Worm (Caenorhabditis elegans) whole organism, L3 larva: ENCODE measurements around the gene del-1.

ENCODE experiments used
- R02D3.7 ChIP-seq: fragments of 150-350 bp; optimal IDR thresholded peaks from 2 replicates; lab custom pipeline; 2014; ENCODE audit warnings: missing biosample characterization, missing genetic modification characterization
- ZK546.5 ChIP-seq: sonication (generic microtip); optimal IDR thresholded peaks from 2 replicates; lab custom pipeline; 2017; ENCODE audit warnings: missing biosample characterization, missing genetic modification characterization
- aly-2 ChIP-seq: fragments of 150-350 bp; optimal IDR thresholded peaks from 2 replicates; lab custom pipeline; 2014; ENCODE audit warnings: missing biosample characterization, missing genetic modification characterization
- ama-1 ChIP-seq: fragments of 150-350 bp; optimal IDR thresholded peaks from 2 replicates; lab custom pipeline; 2018
- ceh-16 ChIP-seq: sonication (generic microtip); optimal IDR thresholded peaks from 2 replicates; lab custom pipeline; 2017; ENCODE audit warnings: missing biosample characterization, missing genetic modification characterization
- ceh-28 ChIP-seq: fragments of 150-350 bp; optimal IDR thresholded peaks from 2 replicates; lab custom pipeline; 2014; ENCODE audit warnings: missing biosample characterization, missing genetic modification reagents, missing genetic modification characterization
- ceh-9 ChIP-seq: sonication (generic microtip); optimal IDR thresholded peaks from 2 replicates; lab custom pipeline; 2018; ENCODE audit warnings: missing biosample characterization, missing genetic modification characterization
- daf-12 ChIP-seq: fragments of 150-350 bp; optimal IDR thresholded peaks from 2 replicates; lab custom pipeline; 2014; ENCODE audit warnings: missing biosample characterization, missing genetic modification reagents, missing genetic modification characterization
- egl-27 ChIP-seq: sonication (generic microtip); optimal IDR thresholded peaks from 4 replicates; lab custom pipeline; 2017; ENCODE audit warnings: missing biosample characterization, missing genetic modification reagents, missing genetic modification characterization
- elt-1 ChIP-seq: fragments of 150-350 bp; optimal IDR thresholded peaks from 2 replicates; lab custom pipeline; 2014; ENCODE audit warnings: missing biosample characterization, missing genetic modification characterization
- elt-2 ChIP-seq: sonication (generic microtip); optimal IDR thresholded peaks from 2 replicates; lab custom pipeline; 2016; ENCODE audit warnings: missing genetic modification reagents, mild to moderate bottlenecking, missing genetic modification characterization, missing compliant biosample characterization
- elt-3 ChIP-seq, 3 experiments: fragments of 150-350 bp in 1 of 3; sonication (generic microtip) in 2 of 3; optimal IDR thresholded peaks; 2 replicates in 2 of 3; 4 replicates in 1 of 3; lab custom pipeline; 2014 to 2017; ENCODE audit warnings: missing biosample characterization in 3 of 3, missing genetic modification characterization in 3 of 3
- eor-1 ChIP-seq, 2 experiments: fragments of 150-350 bp; optimal IDR thresholded peaks; 2 replicates each; lab custom pipeline; 2014 to 2018; ENCODE audit warnings: missing biosample characterization in 2 of 2, missing genetic modification characterization in 2 of 2
- fkh-10 ChIP-seq: sonication (generic microtip); optimal IDR thresholded peaks from 2 replicates; lab custom pipeline; 2017; ENCODE audit warnings: missing biosample characterization, missing genetic modification reagents, missing genetic modification characterization
- fkh-2 ChIP-seq: fragments of 150-350 bp; optimal IDR thresholded peaks from 2 replicates; lab custom pipeline; 2014; ENCODE audit warnings: missing biosample characterization, missing genetic modification reagents, missing genetic modification characterization
- hmg-11 ChIP-seq: sonication (generic microtip); optimal IDR thresholded peaks from 2 replicates; lab custom pipeline; 2016; ENCODE audit warnings: missing genetic modification characterization, missing compliant biosample characterization
- jun-1 ChIP-seq: fragments of 150-350 bp; optimal IDR thresholded peaks from 2 replicates; lab custom pipeline; 2014; ENCODE audit warnings: missing biosample characterization, missing genetic modification reagents, missing genetic modification characterization
- lin-15B ChIP-seq: fragments of 150-350 bp; optimal IDR thresholded peaks from 2 replicates; lab custom pipeline; 2014; ENCODE audit warnings: missing biosample characterization, missing genetic modification characterization
- lin-39 ChIP-seq: fragments of 150-350 bp; optimal IDR thresholded peaks from 2 replicates; lab custom pipeline; 2018; ENCODE audit warnings: missing biosample characterization, missing genetic modification reagents, missing genetic modification characterization
- mml-1 ChIP-seq: fragments of 150-350 bp; sonication (generic microtip); optimal IDR thresholded peaks from 3 replicates; lab custom pipeline; 2014; ENCODE audit warnings: missing biosample characterization, missing genetic modification characterization
- nhr-12 ChIP-seq: fragments of 150-350 bp; optimal IDR thresholded peaks from 2 replicates; lab custom pipeline; 2014; ENCODE audit warnings: missing biosample characterization, missing genetic modification characterization
- nhr-23 ChIP-seq: fragments of 150-350 bp; optimal IDR thresholded peaks from 2 replicates; lab custom pipeline; 2014; ENCODE audit warnings: missing biosample characterization, missing genetic modification reagents, missing genetic modification characterization
- nhr-237 ChIP-seq: fragments of 150-350 bp; optimal IDR thresholded peaks from 2 replicates; lab custom pipeline; 2014; ENCODE audit warnings: missing biosample characterization, missing genetic modification characterization
- nhr-25 ChIP-seq: sonication (generic microtip); optimal IDR thresholded peaks from 2 replicates; lab custom pipeline; 2017; ENCODE audit warnings: missing biosample characterization, missing genetic modification characterization
- nhr-28 ChIP-seq: fragments of 150-350 bp; optimal IDR thresholded peaks from 2 replicates; lab custom pipeline; 2014; ENCODE audit warnings: missing biosample characterization, missing genetic modification characterization
- nhr-43 ChIP-seq: sonication (generic microtip); optimal IDR thresholded peaks from 2 replicates; lab custom pipeline; 2016; ENCODE audit warnings: mild to moderate bottlenecking, missing genetic modification characterization, missing compliant biosample characterization; ENCODE audit not compliant: poor library complexity, severe bottlenecking
- nhr-76 ChIP-seq: fragments of 150-350 bp; sonication (generic microtip); optimal IDR thresholded peaks from 5 replicates; lab custom pipeline; 2014; ENCODE audit warnings: missing biosample characterization, missing genetic modification characterization
- nhr-77 ChIP-seq: fragments of 150-350 bp; optimal IDR thresholded peaks from 2 replicates; lab custom pipeline; 2014; ENCODE audit warnings: missing biosample characterization, missing genetic modification characterization
- pha-4 ChIP-seq: fragments of 150-350 bp; optimal IDR thresholded peaks from 2 replicates; lab custom pipeline; 2014; ENCODE audit warnings: missing biosample characterization, missing genetic modification reagents, missing genetic modification characterization
- sea-2 ChIP-seq: fragments of 150-350 bp; sonication (generic microtip); optimal IDR thresholded peaks from 4 replicates; lab custom pipeline; 2014; ENCODE audit warnings: missing biosample characterization, missing genetic modification reagents, missing genetic modification characterization
- skn-1 ChIP-seq: fragments of 150-350 bp; optimal IDR thresholded peaks from 2 replicates; lab custom pipeline; 2014; ENCODE audit warnings: missing biosample characterization, missing genetic modification characterization
- snpc-4 ChIP-seq: fragments of 150-350 bp; optimal IDR thresholded peaks from 2 replicates; lab custom pipeline; 2014; ENCODE audit warnings: missing biosample characterization, missing genetic modification characterization
- tbx-2 ChIP-seq: sonication (generic microtip); optimal IDR thresholded peaks from 2 replicates; lab custom pipeline; 2016; ENCODE audit warnings: mild to moderate bottlenecking, missing genetic modification characterization, missing compliant biosample characterization
- unc-62 ChIP-seq: fragments of 150-350 bp; sonication (generic microtip); optimal IDR thresholded peaks from 4 replicates; lab custom pipeline; 2014; ENCODE audit warnings: missing biosample characterization, missing genetic modification reagents, missing genetic modification characterization
- zag-1 ChIP-seq: fragments of 150-350 bp; optimal IDR thresholded peaks from 2 replicates; lab custom pipeline; 2014; ENCODE audit warnings: missing biosample characterization, missing genetic modification characterization
- ztf-11 ChIP-seq: fragments of 150-350 bp; optimal IDR thresholded peaks from 2 replicates; lab custom pipeline; 2014; ENCODE audit warnings: missing biosample characterization, missing genetic modification characterization

The del-1 gene

DNA sequence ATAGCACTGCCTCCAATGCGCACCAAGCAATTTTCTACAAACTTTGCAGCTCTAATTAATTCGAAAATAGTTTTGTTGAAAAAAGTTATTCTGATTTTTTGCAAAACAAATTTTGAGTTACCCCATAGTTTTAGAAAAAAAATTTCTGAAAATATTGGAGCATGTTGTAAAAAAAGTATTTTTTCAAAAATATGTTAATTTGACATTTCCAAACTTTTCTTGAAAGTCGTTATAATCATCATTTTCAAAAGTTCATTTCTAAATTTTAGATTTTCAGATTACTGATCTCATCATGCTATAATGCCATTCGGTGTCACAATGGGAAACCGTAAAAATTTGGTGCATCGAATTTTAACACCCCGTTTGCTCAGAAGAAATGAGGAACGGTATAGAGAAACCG, at the start of gene del-1:
del-1 (plus strand) TSS at position 301 of the 400 bp plus-strand sequence.
- TF ChIP-seq fkh-2 (tag; lab: Kevin White, UChicago) (no peak), snpc-4 (tag; lab: Kevin White, UChicago) (no peak), tbx-2 (tag; lab: Kevin White, UChicago) (no peak), jun-1 (tag; lab: Kevin White, UChicago) (no peak), nhr-12 (no peak), mml-1 (tag; lab: Kevin White, UChicago) (no peak), ama-1 (lab: Kevin White, UChicago) (no peak), ceh-28 (tag; lab: Kevin White, UChicago) (no peak), nhr-43 (tag; lab: Kevin White, UChicago) (no peak), unc-62 (GFP tag; lab: Kevin White, UChicago) (no peak), skn-1 (tag; lab: Kevin White, UChicago) (no peak), sea-2 (GFP tag; lab: Kevin White, UChicago) (no peak), zag-1 (no peak), nhr-23 (no peak)

DNA sequence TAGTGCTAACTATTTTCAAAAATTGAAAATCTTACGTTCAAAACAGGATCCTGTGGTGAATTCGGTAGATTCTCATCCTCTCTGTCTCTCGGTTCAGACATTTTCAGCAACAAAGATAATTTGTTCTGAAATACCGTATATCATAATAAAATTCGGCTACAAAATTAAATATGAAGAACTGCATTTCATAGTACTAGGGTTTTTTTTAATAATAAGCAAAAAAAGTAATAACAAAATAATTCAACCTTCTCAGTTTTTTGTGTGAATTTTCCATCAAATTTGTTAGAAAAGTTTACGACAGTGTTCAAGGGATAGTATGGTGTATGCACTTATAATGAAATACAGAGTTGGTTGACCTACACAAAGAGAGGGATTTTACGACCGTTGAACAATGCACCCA, 44.7 kb upstream of the del-1 start, which contains the start of gene K06G5.3:
K06G5.3 (minus strand) TSS at position 101 of the 400 bp plus-strand sequence.
- TF ChIP-seq nhr-25 (no peak), mml-1 (tag; lab: Kevin White, UChicago) (no peak), nhr-237 (tag; lab: Kevin White, UChicago) (no peak), ama-1 (lab: Kevin White, UChicago) (no peak), jun-1 (tag; lab: Kevin White, UChicago) (no peak), ceh-28 (tag; lab: Kevin White, UChicago) (no peak), elt-3 (tag; optimal IDR thresholded peaks at IDR 0.05; lab: Kevin White, UChicago) (no peak), snpc-4 (tag; lab: Kevin White, UChicago) (no peak)

DNA sequence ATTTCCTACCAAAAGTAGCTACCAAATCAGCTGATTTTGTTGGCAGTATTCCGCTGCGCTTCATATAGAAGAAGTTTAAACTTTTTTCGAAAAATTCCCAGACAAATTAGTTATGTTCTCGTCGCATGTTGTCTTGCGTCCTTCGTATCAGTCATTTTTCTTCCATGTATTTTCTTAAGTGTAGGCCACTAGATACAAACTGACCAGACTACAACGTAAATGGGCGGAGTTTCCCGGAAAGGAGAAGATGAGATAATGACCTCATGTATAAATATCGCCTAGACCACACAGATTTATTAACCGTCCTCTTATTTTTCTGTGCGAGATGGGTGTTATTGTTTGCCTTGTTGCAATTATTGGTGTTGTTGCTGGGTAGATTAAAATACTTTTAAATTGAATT, 42.6 kb upstream of the del-1 start, which contains the start of gene cyp-13B2:
cyp-13B2 (plus strand) TSS at position 301 of the 400 bp plus-strand sequence.
- no peak for TF ChIP-seq nhr-77 (tag; lab: Kevin White, UChicago)
- TF ChIP-seq ZK546.5, result no peak
- no peak for TF ChIP-seq nhr-23
- TF ChIP-seq ztf-11, result no peak

DNA sequence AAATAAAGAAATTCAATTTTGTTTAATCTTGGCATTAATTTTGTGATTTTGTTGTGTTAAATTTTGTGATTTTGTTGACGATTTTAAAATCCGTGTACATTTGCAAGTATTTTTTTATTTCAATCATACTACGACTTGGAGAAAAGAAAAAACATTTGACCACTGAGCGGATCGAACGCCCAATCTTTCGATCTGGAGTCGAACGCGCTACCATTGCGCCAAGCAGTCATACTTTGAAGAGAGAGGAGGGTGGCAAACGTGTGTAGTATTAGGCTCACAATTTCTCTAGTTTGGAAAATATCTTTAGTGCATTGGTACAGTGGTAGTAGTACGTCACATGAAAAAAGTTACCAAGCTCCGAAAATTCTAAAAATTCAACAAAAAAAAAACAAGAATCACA, 39.1 kb upstream of the del-1 start:
- no peak for TF ChIP-seq fkh-10
- peak; percentile 58 for TF ChIP-seq hmg-11
- TF ChIP-seq R02D3.7, result no peak
- TF ChIP-seq nhr-43 (tag; lab: Kevin White, UChicago), result peak; percentile 58
- TF ChIP-seq ZK546.5, result no peak
- TF ChIP-seq ceh-16 (tag; lab: Kevin White, UChicago), result no peak
- TF ChIP-seq tbx-2 (tag; lab: Kevin White, UChicago), result no peak
- TF ChIP-seq elt-2, result peak; percentile 18
- TF ChIP-seq ama-1 (lab: Kevin White, UChicago), result no peak
- no peak for TF ChIP-seq aly-2 (tag; lab: Kevin White, UChicago)
- no peak for TF ChIP-seq lin-15B (tag; lab: Kevin White, UChicago)
- TF ChIP-seq, all 47 proteins: peak for 3

DNA sequence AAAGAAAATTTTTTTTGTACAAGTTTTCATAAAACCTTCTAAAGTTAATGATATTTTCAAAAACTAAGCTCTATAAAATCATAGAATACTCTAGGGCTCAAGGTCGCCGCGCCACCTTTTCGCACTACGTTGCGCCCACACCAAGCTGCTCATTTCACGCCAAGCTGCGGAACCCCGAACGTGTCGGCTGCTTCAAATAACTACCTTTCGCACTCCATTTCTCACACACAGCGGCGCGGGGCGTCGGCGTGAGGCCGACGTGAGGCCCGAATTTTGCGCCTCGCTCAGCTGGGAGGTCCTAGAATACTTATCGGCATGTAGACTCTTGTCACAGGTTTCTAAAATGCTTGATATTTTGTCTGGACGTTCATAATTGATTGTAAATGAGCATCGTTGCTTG, 35.9 kb upstream of the del-1 start:
- TF ChIP-seq elt-1 (tag; lab: Kevin White, UChicago), result no peak
- TF ChIP-seq ceh-9 (tag; lab: Kevin White, UChicago), result no peak
- TF ChIP-seq nhr-76 (tag; lab: Kevin White, UChicago), result no peak
- no peak for TF ChIP-seq egl-27
- TF ChIP-seq pha-4 (tag; lab: Kevin White, UChicago), result no peak
- no peak for TF ChIP-seq hmg-11
- no peak for TF ChIP-seq daf-12
- no peak for TF ChIP-seq fkh-2 (tag; lab: Kevin White, UChicago)
- TF ChIP-seq eor-1 (tag; optimal IDR thresholded peaks at IDR 0.05; lab: Kevin White, UChicago), result no peak
- no peak for TF ChIP-seq sea-2 (GFP tag; lab: Kevin White, UChicago)
- TF ChIP-seq snpc-4 (tag; lab: Kevin White, UChicago), result no peak
- TF ChIP-seq nhr-28 (tag; lab: Kevin White, UChicago), result no peak
- no peak for TF ChIP-seq lin-39 (tag; lab: Kevin White, UChicago)
